Fruit fly (Drosophila melanogaster) whole organism, prepupa: ENCODE data around the gene mon2.

Experiments used
- CG11762 ChIP-seq: fragments of 200-800 bp; sonication (Bioruptor generic); optimal IDR thresholded peaks from 3 replicates; lab custom pipeline; 2016; ENCODE audit warnings: missing biosample characterization, missing genetic modification characterization; ENCODE audit not compliant: insufficient read depth
- CG6808 ChIP-seq: fragments of 200-800 bp; sonication (Bioruptor generic); optimal IDR thresholded peaks from 3 replicates; lab custom pipeline; 2017; ENCODE audit warnings: missing biosample characterization, missing genetic modification characterization, mild to moderate bottlenecking, moderate library complexity, missing genetic modification reagents
- CG6854 ChIP-seq: fragments of 200-800 bp; sonication (Bioruptor generic); optimal IDR thresholded peaks from 2 replicates; lab custom pipeline; 2017; ENCODE audit warnings: missing biosample characterization, mild to moderate bottlenecking, missing genetic modification characterization
- CG9139 ChIP-seq: fragments of 200-800 bp; sonication (Bioruptor generic); optimal IDR thresholded peaks from 3 replicates; lab custom pipeline; 2017; ENCODE audit warnings: missing biosample characterization, mild to moderate bottlenecking, missing genetic modification characterization
- Hr4 ChIP-seq: fragments of 200-800 bp; sonication (Bioruptor generic); optimal IDR thresholded peaks from 3 replicates; lab custom pipeline; 2016; ENCODE audit warnings: missing biosample characterization, missing genetic modification characterization
- Sox102F ChIP-seq: fragments of 200-800 bp; sonication (Bioruptor generic); optimal IDR thresholded peaks from 2 replicates; lab custom pipeline; 2016; ENCODE audit warnings: missing biosample characterization, mild to moderate bottlenecking, missing genetic modification characterization
- Sox14 ChIP-seq: fragments of 200-800 bp; sonication (Bioruptor generic); optimal IDR thresholded peaks from 3 replicates; lab custom pipeline; 2016; ENCODE audit warnings: missing biosample characterization, missing genetic modification characterization
- esn ChIP-seq: fragments of 200-800 bp; sonication (Bioruptor generic); optimal IDR thresholded peaks from 2 replicates; lab custom pipeline; 2016; ENCODE audit warnings: missing biosample characterization, mild to moderate bottlenecking, missing genetic modification characterization, moderate library complexity
- fd59A ChIP-seq: fragments of 200-800 bp; sonication (Bioruptor generic); optimal IDR thresholded peaks from 2 replicates; lab custom pipeline; 2017; ENCODE audit warnings: missing biosample characterization, mild to moderate bottlenecking, missing genetic modification characterization, missing genetic modification reagents
- fd85E ChIP-seq: fragments of 200-800 bp; sonication (Bioruptor generic); optimal IDR thresholded peaks from 3 replicates; lab custom pipeline; 2016; ENCODE audit warnings: missing biosample characterization, missing genetic modification characterization
- pdm3 ChIP-seq: fragments of 200-800 bp; sonication (Bioruptor generic); optimal IDR thresholded peaks from 3 replicates; lab custom pipeline; 2016; ENCODE audit warnings: missing biosample characterization, missing genetic modification characterization
- salr ChIP-seq, 2 experiments: fragments of 200-800 bp; sonication (Bioruptor generic); optimal IDR thresholded peaks; 3 replicates each; lab custom pipeline; 2016 to 2018; ENCODE audit warnings: missing biosample characterization in 2 of 2, missing genetic modification characterization in 2 of 2, mild to moderate bottlenecking in 1 of 2

dm6 chr2L:8148514-8149085 is 24.8 kb upstream of the mon2 start:
- TF ChIP-seq CG9139 (GFP tag; lab: Kevin White, UChicago) = peak; percentile 39
- no peak for TF ChIP-seq salr (GFP tag; optimal IDR thresholded peaks at IDR 0.05; lab: Kevin White, UChicago)
- TF ChIP-seq fd59A (GFP tag; lab: Kevin White, UChicago) = no peak
- TF ChIP-seq CG6854 (GFP tag; lab: Kevin White, UChicago) = peak; percentile 40
- no peak for TF ChIP-seq esn (GFP tag; lab: Kevin White, UChicago)
- no peak for TF ChIP-seq Sox14 (GFP tag; lab: Kevin White, UChicago)
- TF ChIP-seq CG6808 (GFP tag; lab: Kevin White, UChicago) = no peak
- TF ChIP-seq Hr4 (GFP tag; lab: Kevin White, UChicago) = no peak
- TF ChIP-seq fd85E (GFP tag; lab: Kevin White, UChicago) = no peak
- TF ChIP-seq Sox102F (GFP tag; lab: Kevin White, UChicago) = no peak
- no peak for TF ChIP-seq pdm3 (GFP tag; lab: Kevin White, UChicago)
- no peak for TF ChIP-seq CG11762 (GFP tag; lab: Kevin White, UChicago)
